Fruit fly (Drosophila melanogaster) Kc167 (cell line): ENCODE data around the gene Actn3.

Experiments
- Myc ChIP-seq: fragments of >200 bp; optimal IDR thresholded peaks from 2 replicates; lab custom pipeline; 2017; ENCODE audit warnings: missing external identifiers
- Sin3A ChIP-seq: fragments of >200 bp; optimal IDR thresholded peaks from 2 replicates; lab custom pipeline; 2018; ENCODE audit warnings: missing external identifiers
- h ChIP-seq: fragments of >200 bp; optimal IDR thresholded peaks from 3 replicates; lab custom pipeline; 2018; ENCODE audit warnings: missing external identifiers
- insv ChIP-seq: fragments of >200 bp; optimal IDR thresholded peaks from 3 replicates; lab custom pipeline; 2018; ENCODE audit warnings: missing external identifiers
- psq ChIP-seq: fragments of >200 bp; optimal IDR thresholded peaks from 2 replicates; lab custom pipeline; 2017; ENCODE audit warnings: missing external identifiers
- ttk ChIP-seq: sonication (Bioruptor generic); optimal IDR thresholded peaks from 2 replicates; lab custom pipeline; 2017; ENCODE audit warnings: missing external identifiers

The Actn3 gene

dm6 chr3R:16974904-16975303 lies 2.7 kb downstream of the Actn3 start, which contains the start of gene VhaM9.7-d:
Gene VhaM9.7-d (plus strand): TSS chr3R:16975204.
- no peak for TF ChIP-seq psq (lab: Kevin White, UChicago)
- no peak for TF ChIP-seq Myc
- no peak for TF ChIP-seq ttk (lab: Kevin White, UChicago)
- TF ChIP-seq Sin3A = no peak
- no peak for TF ChIP-seq h
- no peak for TF ChIP-seq insv (lab: Kevin White, UChicago)

DNA sequence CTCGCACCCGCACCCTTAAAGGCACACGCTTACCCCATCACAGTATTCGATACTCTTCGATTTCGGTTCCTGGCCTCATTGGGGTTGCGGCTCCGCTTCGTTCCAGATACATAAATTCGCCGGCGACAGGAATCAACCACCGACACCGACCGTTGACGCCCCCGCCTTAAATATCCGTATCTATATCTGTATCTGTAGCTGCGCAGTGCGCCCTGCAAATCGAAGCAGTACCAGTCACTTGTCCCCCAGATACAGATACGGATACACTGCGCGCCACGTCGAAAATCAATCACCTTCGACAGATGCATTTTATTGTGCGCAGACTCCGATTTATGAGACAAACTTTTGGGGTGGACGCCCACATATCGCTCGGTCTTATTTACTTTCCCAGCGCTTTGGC lies 5.0 kb downstream of the Actn3 start:
- no peak for TF ChIP-seq h
- no peak for TF ChIP-seq ttk (lab: Kevin White, UChicago)
- no peak for TF ChIP-seq insv (lab: Kevin White, UChicago)
- TF ChIP-seq Myc = no peak
- TF ChIP-seq Sin3A = no peak
- TF ChIP-seq psq (lab: Kevin White, UChicago) = no peak

- TF ChIP-seq insv (lab: Kevin White, UChicago) (no peak), psq (lab: Kevin White, UChicago) (no peak), h (no peak), Sin3A (no peak), Myc (no peak), ttk (lab: Kevin White, UChicago) (no peak)
Observed at dm6 chr3R:16972136-16972535, 5.5 kb downstream of the Actn3 start, which contains the start of gene Abd-B. Gene Abd-B (minus strand): TSS chr3R:16972236.

DNA sequence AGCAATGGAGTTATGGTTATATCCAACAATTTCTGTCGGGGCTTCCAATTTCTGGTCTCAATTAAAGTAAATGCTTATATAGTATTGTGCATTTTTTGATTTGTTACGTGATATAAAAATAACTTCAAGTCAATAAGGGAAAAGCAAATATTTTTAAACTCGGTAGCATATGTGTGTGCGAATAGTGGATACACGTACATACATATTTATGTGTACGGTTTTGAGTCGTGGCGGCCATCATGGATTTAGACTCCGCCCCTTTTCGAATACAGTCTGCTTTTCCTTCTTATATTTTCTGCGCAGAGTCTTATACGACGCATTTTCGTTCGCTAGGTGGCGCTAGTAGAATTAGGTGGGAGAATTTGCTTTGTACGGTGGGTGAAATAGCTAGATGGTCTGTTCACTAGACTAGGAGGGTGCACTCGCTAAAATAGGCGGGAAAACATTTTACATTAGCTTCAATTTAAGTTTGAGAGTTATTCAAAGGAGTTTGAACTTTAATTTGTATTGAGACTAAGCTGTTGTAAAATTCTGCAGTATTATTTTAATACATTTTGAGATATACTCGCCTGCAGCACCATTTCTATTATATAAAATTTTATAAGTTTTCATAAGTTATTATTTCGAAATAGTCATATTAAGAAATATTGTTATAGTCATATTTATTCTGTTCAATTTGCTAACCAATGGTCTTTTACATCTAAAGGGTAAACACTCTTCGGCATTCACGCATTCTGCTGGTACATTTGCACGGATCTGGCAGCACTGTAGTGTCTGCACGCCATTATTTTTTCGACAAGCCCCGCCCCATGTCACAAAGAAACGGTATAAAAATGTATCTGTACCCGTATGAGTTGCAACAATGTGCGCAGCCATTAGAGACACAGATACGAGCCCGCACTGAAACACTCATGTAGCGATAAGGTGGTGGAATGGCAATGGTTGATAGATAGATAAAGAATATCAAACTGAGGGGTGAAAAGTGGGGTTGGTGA lies 7.9 kb downstream of the Actn3 start:
- TF ChIP-seq Sin3A (no peak), h (no peak), ttk (lab: Kevin White, UChicago) (no peak), psq (lab: Kevin White, UChicago) (no peak), Myc (no peak)

DNA sequence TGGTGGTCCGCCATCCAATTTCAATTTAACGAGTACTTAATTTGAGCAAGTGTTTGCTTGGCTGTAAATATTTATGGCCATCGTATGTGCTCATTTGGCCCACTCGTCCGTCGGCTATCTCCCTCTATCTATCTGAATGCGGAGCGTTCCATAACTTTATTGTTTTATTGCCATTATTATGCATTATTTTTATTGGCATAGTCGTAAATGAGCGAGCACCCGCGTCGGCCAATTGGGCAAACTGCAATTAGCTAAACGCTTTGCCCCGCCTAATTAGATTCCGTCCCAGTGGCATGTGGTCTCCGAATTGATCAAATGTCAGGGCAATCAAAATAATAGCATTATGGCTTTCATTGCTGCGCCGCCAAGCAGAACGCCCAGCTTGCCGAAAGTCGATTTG lies 15.3 kb downstream of the Actn3 start:
- TF ChIP-seq Sin3A (no peak), psq (lab: Kevin White, UChicago) (no peak), insv (lab: Kevin White, UChicago) (no peak)

dm6 chr3R:16960219-16960618 lies 17.4 kb downstream of the Actn3 start:
- TF ChIP-seq psq (lab: Kevin White, UChicago) (no peak), h (no peak), ttk (lab: Kevin White, UChicago) (no peak), Sin3A (no peak), insv (lab: Kevin White, UChicago) (no peak), Myc (no peak)

- TF ChIP-seq ttk (lab: Kevin White, UChicago) (no peak), psq (lab: Kevin White, UChicago) (no peak)
Observed at dm6 chr3R:16957759-16958536, 19.6 kb downstream of the Actn3 start.

dm6 chr3R:16954423-16954822 lies 23.2 kb downstream of the Actn3 start:
- no peak for TF ChIP-seq ttk (lab: Kevin White, UChicago)
- no peak for TF ChIP-seq Sin3A
- no peak for TF ChIP-seq Myc
- no peak for TF ChIP-seq insv (lab: Kevin White, UChicago)
- no peak for TF ChIP-seq h
- TF ChIP-seq psq (lab: Kevin White, UChicago) = no peak

DNA sequence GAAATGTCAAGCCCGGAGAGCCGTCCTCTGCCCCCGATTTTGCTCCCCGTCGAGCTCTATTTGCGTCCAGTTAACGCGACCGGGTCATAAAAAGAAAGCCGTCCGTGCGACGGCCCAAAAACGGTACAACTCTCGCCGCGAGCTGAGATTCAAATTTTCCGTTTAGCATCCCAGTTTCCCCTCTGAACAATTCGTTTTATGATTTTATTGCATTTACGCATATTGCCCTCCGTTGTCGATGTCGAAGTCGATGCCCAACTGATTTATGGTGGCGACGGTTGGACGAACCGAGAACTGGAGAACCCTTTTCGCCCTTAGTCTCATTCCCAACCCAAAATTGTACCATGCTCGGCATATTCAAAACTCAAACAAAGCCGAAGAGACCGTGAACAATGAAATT lies 26.2 kb downstream of the Actn3 start:
- TF ChIP-seq psq (lab: Kevin White, UChicago) (no peak), insv (lab: Kevin White, UChicago) (no peak), h (no peak), Sin3A (no peak), ttk (lab: Kevin White, UChicago) (no peak), Myc (no peak)

DNA sequence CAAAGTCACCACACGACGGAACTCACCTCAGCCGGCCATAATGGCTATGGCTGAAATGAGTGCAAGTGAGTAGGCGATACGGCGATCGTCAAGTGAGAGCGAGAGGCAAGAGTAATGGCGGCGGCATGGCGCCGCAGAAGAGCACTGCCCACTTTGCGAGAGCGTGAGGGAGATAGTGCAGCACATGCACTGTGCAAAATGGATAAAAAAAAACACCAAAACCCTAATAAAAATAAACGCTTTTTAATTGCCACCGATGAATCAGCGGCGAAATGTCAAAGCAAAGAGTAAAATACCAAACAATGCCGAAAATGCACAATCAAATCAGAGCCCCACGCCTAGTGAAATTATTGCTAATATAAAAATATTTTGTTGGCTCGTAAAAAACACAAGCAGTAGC lies 28.9 kb downstream of the Actn3 start:
- TF ChIP-seq Sin3A (no peak), insv (lab: Kevin White, UChicago) (no peak), ttk (lab: Kevin White, UChicago) (no peak), h (no peak), Myc (no peak), psq (lab: Kevin White, UChicago) (no peak)

DNA sequence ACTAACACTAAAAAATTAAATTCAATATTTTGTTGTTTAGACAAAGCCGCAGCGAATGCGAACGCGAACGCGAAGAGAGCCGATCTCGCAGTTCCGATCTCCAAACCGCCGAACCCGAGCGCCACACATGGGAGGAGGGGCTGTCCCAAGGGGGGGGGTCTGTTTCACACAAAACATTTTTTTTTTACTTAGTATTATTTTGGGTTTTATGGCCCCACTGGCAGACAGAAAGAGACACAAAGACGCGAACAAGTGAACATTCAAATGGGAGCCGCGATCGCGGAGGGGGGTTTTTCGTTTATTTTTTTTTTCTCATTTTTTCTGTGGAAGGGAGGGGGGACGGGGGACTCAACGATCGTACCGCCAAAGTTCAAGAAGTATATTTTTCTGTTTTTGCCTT lies 33.3 kb downstream of the Actn3 start:
- TF ChIP-seq Sin3A = no peak
- no peak for TF ChIP-seq h
- TF ChIP-seq insv (lab: Kevin White, UChicago) = no peak
- no peak for TF ChIP-seq ttk (lab: Kevin White, UChicago)
- no peak for TF ChIP-seq Myc
- TF ChIP-seq psq (lab: Kevin White, UChicago) = no peak

DNA sequence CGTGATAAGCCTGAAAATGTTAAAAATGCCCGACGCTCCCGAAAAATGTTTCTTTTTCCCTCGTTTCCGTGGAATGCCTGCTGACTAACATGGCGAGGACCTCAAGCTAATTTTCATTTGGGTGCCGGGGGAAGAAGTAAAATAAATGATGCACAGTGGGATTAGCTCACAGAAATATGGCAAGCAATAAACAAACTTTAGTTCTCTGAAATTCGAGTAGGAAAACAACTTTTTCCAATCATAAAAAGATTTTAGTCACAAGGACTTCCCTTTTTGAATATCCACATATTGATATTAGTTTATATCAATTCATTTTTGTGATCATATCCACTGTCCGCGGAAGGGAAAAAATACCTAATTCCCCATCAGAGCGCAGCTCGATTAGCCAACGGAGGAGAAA lies 36.3 kb downstream of the Actn3 start:
- TF ChIP-seq psq (lab: Kevin White, UChicago) (no peak), Myc (no peak), ttk (lab: Kevin White, UChicago) (no peak), h (no peak), insv (lab: Kevin White, UChicago) (no peak), Sin3A (no peak)
